Fruit fly (Drosophila melanogaster) whole organism, pupa: Measurements from ENCODE around the gene CG4456.

Experiments used
- CG10348 ChIP-seq: fragments of 200-800 bp; sonication (Bioruptor generic); IDR thresholded peaks from 2 replicates; pipeline ENCODE4 v1.3.6; 2022; ENCODE audit warnings: missing biosample characterization, missing genetic modification characterization
- CG12605 ChIP-seq: fragments of 200-800 bp; sonication (Bioruptor generic); IDR thresholded peaks from 2 replicates; pipeline ENCODE4 v1.3.6; 2022; ENCODE audit warnings: missing biosample characterization, missing genetic modification characterization
- CG13204 ChIP-seq: fragments of 200-800 bp; sonication (Bioruptor generic); optimal IDR thresholded peaks from 2 replicates; lab custom pipeline; 2018; ENCODE audit warnings: missing biosample characterization, mild to moderate bottlenecking, missing genetic modification characterization, moderate library complexity
- CG14655 ChIP-seq: fragments of 200-800 bp; sonication (Bioruptor generic); optimal IDR thresholded peaks from 3 replicates; lab custom pipeline; 2017; ENCODE audit warnings: mild to moderate bottlenecking, missing biosample characterization, missing genetic modification reagents, missing genetic modification characterization
- CG15710 ChIP-seq: fragments of 200-800 bp; sonication (Bioruptor generic); optimal IDR thresholded peaks from 2 replicates; lab custom pipeline; 2018; ENCODE audit warnings: missing biosample characterization, mild to moderate bottlenecking, missing genetic modification characterization, moderate library complexity
- CG17806 ChIP-seq: fragments of 200-800 bp; sonication (Bioruptor generic); optimal IDR thresholded peaks from 2 replicates; lab custom pipeline; 2018; ENCODE audit warnings: missing biosample characterization, mild to moderate bottlenecking, missing genetic modification characterization, moderate library complexity
- CG32121 ChIP-seq: fragments of 200-800 bp; sonication (Bioruptor generic); IDR thresholded peaks from 2 replicates; pipeline ENCODE4 v1.3.6; 2022; ENCODE audit warnings: missing biosample characterization, missing genetic modification characterization
- CG34367 ChIP-seq: fragments of 200-800 bp; sonication (Bioruptor generic); optimal IDR thresholded peaks from 2 replicates; lab custom pipeline; 2018; ENCODE audit warnings: missing biosample characterization, mild to moderate bottlenecking, missing genetic modification characterization
- CG4496 ChIP-seq: fragments of 200-800 bp; sonication (Bioruptor generic); IDR thresholded peaks from 3 replicates; pipeline ENCODE4 v1.3.6; 2022; ENCODE audit warnings: missing biosample characterization, missing genetic modification characterization
- CG8159 ChIP-seq: fragments of 200-800 bp; sonication (Bioruptor generic); optimal IDR thresholded peaks from 3 replicates; lab custom pipeline; 2018; ENCODE audit warnings: missing biosample characterization, mild to moderate bottlenecking, missing genetic modification characterization, moderate library complexity
- CG8301 ChIP-seq: fragments of 200-800 bp; sonication (Bioruptor generic); optimal IDR thresholded peaks from 2 replicates; lab custom pipeline; 2018; ENCODE audit warnings: missing biosample characterization, mild to moderate bottlenecking, missing genetic modification characterization
- CG9948 ChIP-seq: fragments of 200-800 bp; sonication (Bioruptor generic); optimal IDR thresholded peaks from 2 replicates; lab custom pipeline; 2018; ENCODE audit warnings: missing biosample characterization, mild to moderate bottlenecking, missing genetic modification characterization, moderate library complexity
- D1 ChIP-seq: fragments of 200-800 bp; sonication (Bioruptor generic); optimal IDR thresholded peaks from 2 replicates; lab custom pipeline; 2018; ENCODE audit warnings: missing biosample characterization, mild to moderate bottlenecking, missing genetic modification characterization, moderate library complexity
- EcR ChIP-seq: fragments of 200-800 bp; sonication (Bioruptor generic); optimal IDR thresholded peaks from 3 replicates; lab custom pipeline; 2019; ENCODE audit warnings: missing biosample characterization, missing genetic modification characterization, mild to moderate bottlenecking, moderate library complexity, missing genetic modification reagents
- Ets98B ChIP-seq: fragments of 200-800 bp; sonication (Bioruptor generic); IDR thresholded peaks from 2 replicates; pipeline ENCODE4 v1.3.6; 2022; ENCODE audit warnings: missing biosample characterization, missing genetic modification characterization
- Pif1A ChIP-seq: fragments of 200-800 bp; sonication (Bioruptor generic); optimal IDR thresholded peaks from 3 replicates; lab custom pipeline; 2016; ENCODE audit warnings: missing biosample characterization, missing genetic modification characterization
- Pif1B ChIP-seq: fragments of 200-800 bp; sonication (Bioruptor generic); optimal IDR thresholded peaks from 3 replicates; lab custom pipeline; 2016; ENCODE audit warnings: missing biosample characterization, missing genetic modification characterization
- Snoo ChIP-seq: fragments of 200-800 bp; sonication (Bioruptor generic); optimal IDR thresholded peaks from 3 replicates; lab custom pipeline; 2017; ENCODE audit warnings: missing biosample characterization, mild to moderate bottlenecking, missing genetic modification characterization, inconsistent platforms
- fd96Ca ChIP-seq: fragments of 200-800 bp; sonication (Bioruptor generic); IDR thresholded peaks from 3 replicates; pipeline ENCODE4 v1.3.6; 2022; ENCODE audit warnings: missing biosample characterization, missing genetic modification characterization
- gl ChIP-seq: fragments of 200-800 bp; sonication (Bioruptor generic); optimal IDR thresholded peaks from 2 replicates; lab custom pipeline; 2018; ENCODE audit warnings: missing biosample characterization, mild to moderate bottlenecking, missing genetic modification characterization
- rn ChIP-seq: fragments of 200-800 bp; sonication (Bioruptor generic); IDR thresholded peaks from 2 replicates; pipeline ENCODE4 v1.3.6; 2022; ENCODE audit warnings: missing biosample characterization, missing genetic modification characterization

CG4456 gene

DNA sequence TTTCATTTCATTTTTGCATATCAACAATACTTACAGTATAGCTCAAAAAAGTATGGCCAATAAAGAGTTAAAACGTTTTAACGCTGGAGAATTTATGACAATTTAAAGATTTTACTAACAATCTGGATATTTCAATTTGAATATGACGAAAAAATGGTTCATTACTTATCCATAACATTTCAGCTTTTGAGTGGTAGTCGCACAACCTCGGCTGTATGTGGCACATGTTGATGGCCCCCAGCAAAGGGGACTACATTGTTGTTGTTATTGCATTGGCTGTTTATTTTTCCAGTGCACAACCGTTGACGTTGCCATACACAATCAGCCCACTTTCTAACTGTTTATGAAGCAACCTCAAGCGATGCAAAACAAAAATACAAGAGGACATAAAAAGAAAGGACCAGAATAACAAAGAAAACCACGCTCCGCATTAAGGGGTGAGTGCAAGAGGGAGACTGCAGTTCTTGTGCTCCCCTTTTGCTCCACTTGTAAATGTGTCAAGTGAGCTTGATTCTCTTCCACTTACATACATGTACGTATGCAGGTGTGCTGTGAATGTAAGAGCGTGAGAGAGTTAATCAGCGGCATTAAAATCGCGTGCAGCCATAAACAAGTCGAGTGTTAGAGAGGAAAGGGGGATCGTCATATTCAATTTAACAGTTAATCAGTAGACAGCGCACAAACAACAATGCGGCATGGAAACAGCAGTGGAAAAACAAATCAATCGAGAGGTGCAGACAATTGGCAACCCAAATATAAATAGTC is 47.7 kb downstream of the CG4456 start:
- TF ChIP-seq CG17806 (tag; lab: Kevin White, UChicago) (peak; percentile 95), gl (tag; lab: Kevin White, UChicago) (peak; percentile 91), fd96Ca (GFP tag; lab: Robert Waterston, UW) (peak; percentile 92), CG12605 (GFP tag; lab: Robert Waterston, UW) (peak; percentile 93), CG13204 (GFP tag; lab: Kevin White, UChicago) (peak; percentile 86), CG34367 (tag; lab: Kevin White, UChicago) (peak; percentile 95), Pif1A (GFP tag; lab: Kevin White, UChicago) (peak; percentile 94), D1 (tag; lab: Kevin White, UChicago) (peak; percentile 96), CG15710 (tag; lab: Kevin White, UChicago) (peak; percentile 97), rn (peak; percentile 74), CG10348 (GFP tag; lab: Robert Waterston, UW) (peak; percentile 80), CG32121 (GFP tag; lab: Robert Waterston, UW) (peak; percentile 96), CG9948 (tag; lab: Kevin White, UChicago) (peak; percentile 93), CG8301 (peak; percentile 93), Snoo (tag; lab: Kevin White, UChicago) (peak; percentile 94), Ets98B (GFP tag; lab: Robert Waterston, UW) (peak; percentile 96), EcR (GFP tag; lab: Kevin White, UChicago) (peak; percentile 91), CG14655 (GFP tag; lab: Kevin White, UChicago) (peak; percentile 92), CG8159 (tag; lab: Kevin White, UChicago) (peak; percentile 97), Pif1B (GFP tag; lab: Kevin White, UChicago) (peak; percentile 96), CG4496 (GFP tag; lab: Robert Waterston, UW) (peak; percentile 95)
- TF ChIP-seq, all 21 proteins: peak for 21

DNA sequence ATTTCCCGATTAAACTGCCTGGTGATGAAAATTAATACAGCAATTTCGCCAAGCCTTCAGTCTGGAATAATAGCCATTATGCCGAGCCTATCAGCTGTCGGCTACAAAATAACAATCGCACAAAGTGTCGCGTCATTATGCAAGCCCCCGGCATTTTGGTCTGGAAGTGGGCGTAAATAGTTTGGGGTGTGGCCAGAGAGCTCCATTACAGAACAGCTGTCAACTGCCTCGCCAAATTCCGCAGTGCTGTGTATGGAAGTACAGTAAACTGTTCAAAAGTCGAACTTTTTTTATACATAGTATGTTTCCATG is 48.3 kb downstream of the CG4456 start:
- no peak for TF ChIP-seq CG14655 (GFP tag; lab: Kevin White, UChicago)
- no peak for TF ChIP-seq CG4496 (GFP tag; lab: Robert Waterston, UW)
- TF ChIP-seq CG32121 (GFP tag; lab: Robert Waterston, UW), result no peak
- no peak for TF ChIP-seq CG34367 (tag; lab: Kevin White, UChicago)
- TF ChIP-seq CG17806 (tag; lab: Kevin White, UChicago), result no peak
- no peak for TF ChIP-seq CG8301
- no peak for TF ChIP-seq rn
- no peak for TF ChIP-seq Pif1B (GFP tag; lab: Kevin White, UChicago)
- no peak for TF ChIP-seq CG9948 (tag; lab: Kevin White, UChicago)
- no peak for TF ChIP-seq CG13204 (GFP tag; lab: Kevin White, UChicago)
- no peak for TF ChIP-seq Snoo (tag; lab: Kevin White, UChicago)
- no peak for TF ChIP-seq Pif1A (GFP tag; lab: Kevin White, UChicago)
- TF ChIP-seq fd96Ca (GFP tag; lab: Robert Waterston, UW), result no peak
- no peak for TF ChIP-seq Ets98B (GFP tag; lab: Robert Waterston, UW)
- TF ChIP-seq EcR (GFP tag; lab: Kevin White, UChicago), result no peak
- TF ChIP-seq CG15710 (tag; lab: Kevin White, UChicago), result no peak
- no peak for TF ChIP-seq CG12605 (GFP tag; lab: Robert Waterston, UW)
- TF ChIP-seq D1 (tag; lab: Kevin White, UChicago), result no peak
- no peak for TF ChIP-seq CG10348 (GFP tag; lab: Robert Waterston, UW)

DNA sequence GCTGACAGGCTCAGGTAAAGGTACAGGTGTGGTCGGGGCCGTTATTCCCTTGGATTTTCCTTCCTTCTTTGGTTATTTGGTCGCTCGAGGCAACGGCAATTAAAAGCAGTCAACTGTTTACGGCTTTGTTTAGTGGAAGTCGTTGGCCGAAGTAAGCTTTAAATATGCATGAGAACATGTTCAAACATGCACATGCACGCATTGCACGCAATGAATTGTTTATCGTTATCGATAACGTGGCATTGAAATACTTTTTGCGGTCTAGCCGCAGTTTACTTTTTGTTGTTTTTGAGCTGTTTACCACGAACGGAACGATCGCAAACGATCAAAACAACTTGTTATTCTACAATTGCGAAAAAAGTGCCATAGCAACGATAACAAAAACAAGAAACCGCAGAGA is 49.1 kb downstream of the CG4456 start:
- TF ChIP-seq EcR (GFP tag; lab: Kevin White, UChicago) (peak; percentile 15), CG15710 (tag; lab: Kevin White, UChicago) (no peak), CG4496 (GFP tag; lab: Robert Waterston, UW) (peak; percentile 6; the same call in 1 of the 3 replicates)
- TF ChIP-seq, all 21 proteins: peak for 2

DNA sequence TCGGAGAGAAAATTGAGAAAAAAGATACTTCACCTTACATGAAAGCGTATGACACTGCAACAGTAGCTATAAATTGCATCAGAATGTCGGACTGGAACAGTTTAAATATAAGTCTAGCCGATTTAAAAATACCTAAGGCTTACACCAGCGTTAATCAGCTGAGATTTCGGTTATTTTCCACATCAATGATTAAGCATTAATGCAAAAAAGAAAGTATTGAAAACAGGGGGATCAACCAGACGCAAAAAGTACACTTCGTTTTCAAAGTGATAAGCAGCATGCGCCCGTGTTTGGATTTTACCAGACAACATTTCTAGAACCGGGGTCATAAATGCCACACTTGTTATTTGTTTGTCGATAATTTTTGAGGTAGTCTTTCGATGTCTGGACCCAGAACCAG is 49.6 kb downstream of the CG4456 start:
- TF ChIP-seq Ets98B (GFP tag; lab: Robert Waterston, UW) (no peak), CG34367 (tag; lab: Kevin White, UChicago) (no peak), CG13204 (GFP tag; lab: Kevin White, UChicago) (no peak), CG32121 (GFP tag; lab: Robert Waterston, UW) (no peak), CG4496 (GFP tag; lab: Robert Waterston, UW) (no peak), D1 (tag; lab: Kevin White, UChicago) (no peak), CG8301 (no peak), fd96Ca (GFP tag; lab: Robert Waterston, UW) (no peak), CG10348 (GFP tag; lab: Robert Waterston, UW) (no peak), EcR (GFP tag; lab: Kevin White, UChicago) (no peak), Pif1A (GFP tag; lab: Kevin White, UChicago) (no peak), CG17806 (tag; lab: Kevin White, UChicago) (no peak)

DNA sequence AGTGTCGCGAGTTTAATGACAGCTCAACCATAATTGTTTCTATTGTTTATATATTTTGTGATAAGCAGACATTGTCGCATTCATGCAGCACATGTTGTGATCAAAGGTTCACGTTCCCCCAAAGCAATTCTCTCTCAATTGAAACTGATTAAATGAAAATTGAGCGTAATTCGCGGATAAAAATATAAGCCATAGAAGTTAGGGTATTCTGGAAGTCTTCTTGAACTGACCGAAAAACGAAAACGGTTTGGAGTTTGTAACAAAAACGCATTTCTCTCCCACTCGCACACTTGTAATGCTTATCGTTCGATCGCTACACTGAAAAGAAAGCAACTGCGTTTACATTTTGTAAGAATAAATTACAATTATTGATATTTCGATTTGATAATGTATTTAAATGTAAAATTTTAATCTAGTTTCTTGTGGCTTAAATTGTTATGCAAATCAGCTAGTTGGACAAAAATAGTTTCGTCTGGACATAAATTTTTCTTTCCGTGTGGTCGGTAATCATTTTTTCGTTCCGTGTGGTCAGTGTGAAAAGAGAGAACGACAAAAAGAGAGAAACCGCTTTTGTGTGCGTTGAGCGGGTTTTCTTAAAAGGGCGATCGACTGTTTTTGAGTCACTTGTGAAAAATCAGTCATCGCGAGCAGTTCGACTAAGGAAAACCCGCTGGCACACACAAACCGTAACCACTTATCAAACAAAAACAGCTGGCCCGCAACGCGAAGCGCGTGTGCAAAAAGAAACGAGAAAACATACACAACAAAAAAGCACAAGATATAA is 50.3 kb downstream of the CG4456 start, which contains the start of gene aay:
Gene aay, plus strand, starts transcription at position 618 of the 784 bp plus-strand sequence.
- TF ChIP-seq fd96Ca (GFP tag; lab: Robert Waterston, UW) (peak; percentile 95), CG34367 (tag; lab: Kevin White, UChicago) (peak; percentile 97), CG32121 (GFP tag; lab: Robert Waterston, UW) (peak; percentile 98), CG4496 (GFP tag; lab: Robert Waterston, UW) (peak; percentile 98), Pif1A (GFP tag; lab: Kevin White, UChicago) (peak; percentile 99), CG9948 (tag; lab: Kevin White, UChicago) (peak; percentile 98), CG8159 (tag; lab: Kevin White, UChicago) (peak; percentile 99), CG17806 (tag; lab: Kevin White, UChicago) (peak; percentile 99), CG13204 (GFP tag; lab: Kevin White, UChicago) (peak; percentile 91), EcR (GFP tag; lab: Kevin White, UChicago) (peak; percentile 87), CG14655 (GFP tag; lab: Kevin White, UChicago) (peak; percentile 97), CG15710 (tag; lab: Kevin White, UChicago) (peak; percentile 98), Pif1B (GFP tag; lab: Kevin White, UChicago) (peak; percentile 99), CG8301 (peak; percentile 97), gl (tag; lab: Kevin White, UChicago) (peak; percentile 94), Ets98B (GFP tag; lab: Robert Waterston, UW) (peak; percentile 98), Snoo (tag; lab: Kevin White, UChicago) (peak; percentile 99), CG10348 (GFP tag; lab: Robert Waterston, UW) (peak; percentile 87), D1 (tag; lab: Kevin White, UChicago) (peak; percentile 98), rn (peak; percentile 95), CG12605 (GFP tag; lab: Robert Waterston, UW) (peak; percentile 98)
